Worm (Caenorhabditis elegans) whole organism, L1 larva: ENCODE data around the gene nphp-4.

ENCODE experiments used
- aha-1 ChIP-seq: fragments of 150-350 bp; optimal IDR thresholded peaks from 2 replicates; lab custom pipeline; 2014; ENCODE audit warnings: missing biosample characterization, missing genetic modification characterization
- efl-1 ChIP-seq, 4 experiments: fragments of 150-350 bp; optimal IDR thresholded peaks in 3 of 4; peaks in 1 of 4; 1 replicate in 1 of 4; 2 replicates in 3 of 4; lab custom pipeline; 2014; ENCODE audit warnings: missing biosample characterization in 2 of 4, missing genetic modification characterization in 2 of 4, missing genetic modification reagents in 2 of 4
- efl-3 ChIP-seq: fragments of 200-800 bp; sonication (Bioruptor generic); optimal IDR thresholded peaks from 2 replicates; lab custom pipeline; 2018; ENCODE audit warnings: mild to moderate bottlenecking, missing genetic modification characterization, missing compliant biosample characterization
- fkh-4 ChIP-seq: sonication (generic microtip); optimal IDR thresholded peaks from 2 replicates; lab custom pipeline; 2016; ENCODE audit warnings: missing compliant biosample characterization, missing genetic modification characterization, borderline replicate concordance
- hlh-4 ChIP-seq: sonication (generic microtip); optimal IDR thresholded peaks from 2 replicates; lab custom pipeline; 2016; ENCODE audit warnings: mild to moderate bottlenecking, missing genetic modification characterization, missing compliant biosample characterization
- lin-15B ChIP-seq: fragments of 150-350 bp; sonication (generic microtip); optimal IDR thresholded peaks from 3 replicates; lab custom pipeline; 2014; ENCODE audit warnings: missing biosample characterization, missing genetic modification characterization
- lir-3 ChIP-seq: sonication (generic microtip); optimal IDR thresholded peaks from 2 replicates; lab custom pipeline; 2016; ENCODE audit warnings: mild to moderate bottlenecking, missing genetic modification characterization, moderate library complexity, missing compliant biosample characterization; ENCODE audit not compliant: poor library complexity
- mdl-1 ChIP-seq, 2 experiments: fragments of 150-350 bp; optimal IDR thresholded peaks; 2 replicates each; lab custom pipeline; 2014 to 2017; ENCODE audit warnings: missing biosample characterization in 2 of 2, missing genetic modification characterization in 2 of 2, inconsistent platforms in 1 of 2
- mep-1 ChIP-seq: fragments of 150-350 bp; optimal IDR thresholded peaks from 2 replicates; lab custom pipeline; 2014; ENCODE audit warnings: missing biosample characterization, missing genetic modification characterization
- nhr-12 ChIP-seq: sonication (generic microtip); optimal IDR thresholded peaks from 2 replicates; lab custom pipeline; 2017; ENCODE audit warnings: missing biosample characterization, missing genetic modification characterization
- nhr-28 ChIP-seq: fragments of 150-350 bp; optimal IDR thresholded peaks from 2 replicates; lab custom pipeline; 2014; ENCODE audit warnings: missing biosample characterization, missing genetic modification characterization
- unc-62 ChIP-seq: fragments of 150-350 bp; optimal IDR thresholded peaks from 2 replicates; lab custom pipeline; 2014; ENCODE audit warnings: missing biosample characterization, missing genetic modification reagents, missing genetic modification characterization

DNA sequence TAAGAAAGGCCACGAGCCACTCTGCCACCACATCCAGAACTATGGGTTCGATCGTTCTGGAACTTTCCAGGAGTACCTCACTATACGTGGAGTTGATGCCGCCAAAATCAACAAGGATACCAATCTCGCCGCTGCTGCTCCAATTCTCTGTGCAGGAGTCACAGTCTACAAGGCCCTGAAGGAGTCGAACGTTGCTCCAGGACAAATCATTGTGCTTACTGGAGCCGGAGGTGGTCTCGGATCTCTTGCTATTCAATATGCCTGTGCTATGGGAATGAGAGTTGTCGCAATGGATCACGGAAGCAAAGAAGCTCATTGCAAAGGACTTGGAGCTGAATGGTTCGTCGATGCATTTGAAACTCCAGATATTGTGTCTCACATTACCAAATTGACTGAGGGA, 45.1 kb upstream of the nphp-4 start:
- TF ChIP-seq fkh-4 (tag; lab: Kevin White, UChicago) = no peak
- TF ChIP-seq nhr-12 (tag; lab: Kevin White, UChicago) = no peak
- TF ChIP-seq nhr-28 (tag; lab: Kevin White, UChicago) = no peak
- no peak for TF ChIP-seq lir-3
- TF ChIP-seq mep-1 (tag; lab: Kevin White, UChicago) = no peak
- no peak for TF ChIP-seq efl-1 (optimal IDR thresholded peaks at IDR 0.05; lab: Kevin White, UChicago)
- peak in 1 of 2 experiments; percentile 91 for TF ChIP-seq efl-1 (GFP tag; optimal IDR thresholded peaks at IDR 0.05 in 1 of 2; lab: Kevin White, UChicago)
- TF ChIP-seq aha-1 (tag; lab: Kevin White, UChicago) = no peak
- TF ChIP-seq mdl-1 (tag; optimal IDR thresholded peaks at IDR 0.05; lab: Kevin White, UChicago) = no peak
- TF ChIP-seq unc-62 (GFP tag; lab: Kevin White, UChicago) = no peak
- no peak for TF ChIP-seq hlh-4
- no peak for TF ChIP-seq efl-3 (GFP tag; lab: Kevin White, UChicago)
- no peak for TF ChIP-seq lin-15B
